Worm (Caenorhabditis elegans) whole organism, L4 larva: ENCODE measurements around the gene egl-23.

Source experiments
- ces-1 ChIP-seq: fragments of 150-350 bp; sonication (generic microtip); optimal IDR thresholded peaks from 4 replicates; lab custom pipeline; 2014; ENCODE audit warnings: missing biosample characterization, missing genetic modification reagents, missing genetic modification characterization
- fos-1 ChIP-seq: fragments of 150-350 bp; optimal IDR thresholded peaks from 2 replicates; lab custom pipeline; 2014; ENCODE audit warnings: missing biosample characterization, missing genetic modification characterization
- jun-1 ChIP-seq: fragments of 150-350 bp; optimal IDR thresholded peaks from 2 replicates; lab custom pipeline; 2014; ENCODE audit warnings: missing biosample characterization, missing genetic modification reagents, missing genetic modification characterization
- lin-39 ChIP-seq: fragments of 150-350 bp; optimal IDR thresholded peaks from 2 replicates; lab custom pipeline; 2014; ENCODE audit warnings: missing biosample characterization, missing genetic modification reagents, missing genetic modification characterization
- lir-3 ChIP-seq: sonication (generic microtip); optimal IDR thresholded peaks from 2 replicates; lab custom pipeline; 2016; ENCODE audit warnings: mild to moderate bottlenecking, missing genetic modification characterization, missing compliant biosample characterization
- nhr-28 ChIP-seq: fragments of 150-350 bp; optimal IDR thresholded peaks from 2 replicates; lab custom pipeline; 2014; ENCODE audit warnings: missing biosample characterization, missing genetic modification characterization
- snpc-1.2 ChIP-seq: fragments of 200-800 bp; sonication (Bioruptor generic); IDR thresholded peaks from 2 replicates; pipeline ENCODE4 v1.3.6; 2022; ENCODE audit warnings: missing genetic modification reagents, missing genetic modification characterization, missing compliant biosample characterization
- zfp-2 ChIP-seq: sonication (generic microtip); optimal IDR thresholded peaks from 2 replicates; lab custom pipeline; 2016; ENCODE audit warnings: mild to moderate bottlenecking, missing genetic modification characterization, missing compliant biosample characterization

- TF ChIP-seq fos-1 = no peak
- no peak for TF ChIP-seq lir-3 (tag; lab: Kevin White, UChicago)
- TF ChIP-seq lin-39 (tag; lab: Kevin White, UChicago) = no peak
- TF ChIP-seq ces-1 (GFP tag; lab: Kevin White, UChicago) = no peak
- no peak for TF ChIP-seq jun-1 (tag; lab: Kevin White, UChicago)
- TF ChIP-seq zfp-2 = no peak
- no peak for TF ChIP-seq nhr-28 (tag; lab: Kevin White, UChicago)
- TF ChIP-seq snpc-1.2 (GFP tag; lab: Robert Waterston, UW) = no peak
Observed at ce11 chrIV:14034571-14034954, 45.7 kb downstream of the egl-23 start.
